Fruit fly (Drosophila melanogaster): ENCODE results near the gene CG18273.

The CG18273 gene

dm6 chrX:522357-523043, 35.1 kb upstream of the CG18273 start (continued):
- TF ChIP-seq CG9609 (GFP tag; optimal IDR thresholded peaks at IDR 0.05) (peak; percentile 85), sisA (GFP tag; IDR thresholded peaks at IDR 0.05) (peak; percentile 85), CG16779 (GFP tag; IDR thresholded peaks at IDR 0.05) (peak; percentile 93), zen (tag; optimal IDR thresholded peaks at IDR 0.05) (no peak), dimm (GFP tag; IDR thresholded peaks at IDR 0.05) (0 out of 2 replicates have a peak, but pooled peaks have one; percentile 48), Ets97D (GFP tag; optimal IDR thresholded peaks at IDR 0.05) (peak; percentile 49), br (optimal IDR thresholded peaks at IDR 0.05) (no peak)

dm6 chrX:521683-522082, 34.3 kb upstream of the CG18273 start:
- TF ChIP-seq CG12071 (GFP tag; optimal IDR thresholded peaks at IDR 0.05) (peak; percentile 7), zfh1 (GFP tag; IDR thresholded peaks at IDR 0.05) (no peak), tll (GFP tag; optimal IDR thresholded peaks at IDR 0.05) (no peak), CG4424 (GFP tag; optimal IDR thresholded peaks at IDR 0.05) (no peak), CG14860 (GFP tag; IDR thresholded peaks at IDR 0.05; ENCODE audit: partially characterized antibody) (0 out of 3 replicates have a peak, but pooled peaks have one; percentile 41), CG16863 (GFP tag; optimal IDR thresholded peaks at IDR 0.05) (no peak), tup (GFP tag; optimal IDR thresholded peaks at IDR 0.05) (no peak), Deaf1 (tag; optimal IDR thresholded peaks at IDR 0.05) (peak; percentile 14), Six4 (GFP tag; optimal IDR thresholded peaks at IDR 0.05) (no peak), yki (optimal IDR thresholded peaks at IDR 0.05) (no peak), gsb-n (tag; optimal IDR thresholded peaks at IDR 0.05) (no peak), Fer2 (tag; optimal IDR thresholded peaks at IDR 0.05) (no peak), CG12942 (GFP tag; optimal IDR thresholded peaks at IDR 0.05) (no peak), CG10321 (GFP tag; IDR thresholded peaks at IDR 0.05) (no peak), CG3065 (GFP tag; optimal IDR thresholded peaks at IDR 0.05) (no peak), Poxn (GFP tag; IDR thresholded peaks at IDR 0.05) (no peak), CG6683 (GFP tag; optimal IDR thresholded peaks at IDR 0.05) (no peak), CG11560 (tag; IDR thresholded peaks at IDR 0.05) (no peak), CG15514 (GFP tag; optimal IDR thresholded peaks at IDR 0.05) (peak; percentile 51), Hmr (GFP tag; optimal IDR thresholded peaks at IDR 0.05) (no peak), CG2712 (tag; optimal IDR thresholded peaks at IDR 0.05) (no peak), CG7786 (GFP tag; optimal IDR thresholded peaks at IDR 0.05) (no peak), Dll (GFP tag; IDR thresholded peaks at IDR 0.05; ENCODE audit: partially characterized antibody) (peak; percentile 37; the same call in 1 of the 4 replicates), CG12744 (GFP tag; optimal IDR thresholded peaks at IDR 0.05) (no peak), CG18476 (GFP tag; optimal IDR thresholded peaks at IDR 0.05) (no peak), tin (GFP tag; optimal IDR thresholded peaks at IDR 0.05) (no peak), CG8290 (GFP tag; optimal IDR thresholded peaks at IDR 0.05) (no peak), CG8290 (tag; optimal IDR thresholded peaks at IDR 0.05) (peak in 1 of 2 experiments; percentile 14), otp (GFP tag; IDR thresholded peaks at IDR 0.05) (no peak), sna (GFP tag; IDR thresholded peaks at IDR 0.05; ENCODE audit: partially characterized antibody) (no peak), Awh (GFP tag; IDR thresholded peaks at IDR 0.05) (no peak), PHDP (tag; optimal IDR thresholded peaks at IDR 0.05) (no peak), NC2α (GFP tag; optimal IDR thresholded peaks at IDR 0.05) (no peak), caup (GFP tag; optimal IDR thresholded peaks at IDR 0.05; ENCODE audit: severe bottlenecking) (no peak), CG6272 (GFP tag; IDR thresholded peaks at IDR 0.05) (no peak), bsh (GFP tag; optimal IDR thresholded peaks at IDR 0.05) (no peak), crol (GFP tag; IDR thresholded peaks at IDR 0.05) (no peak), CG10147 (GFP tag; optimal IDR thresholded peaks at IDR 0.05) (no peak), Fer1 (GFP tag; optimal IDR thresholded peaks at IDR 0.05) (no peak), fd102C (GFP tag; optimal IDR thresholded peaks at IDR 0.05) (no peak), Hmx (GFP tag; optimal IDR thresholded peaks at IDR 0.05) (no peak), CG10959 (GFP tag; IDR thresholded peaks at IDR 0.05) (no peak), Lhr (GFP tag; optimal IDR thresholded peaks at IDR 0.05) (no peak)

All from whole organism, embryonic.